Fruit fly (Drosophila melanogaster) Kc167 (cell line): ENCODE results near the gene Ppm1.

Experiments used
- h ChIP-seq: fragments of >200 bp; optimal IDR thresholded peaks from 3 replicates; lab custom pipeline; 2018; ENCODE audit warnings: missing external identifiers
- ttk ChIP-seq: sonication (Bioruptor generic); optimal IDR thresholded peaks from 2 replicates; lab custom pipeline; 2017; ENCODE audit warnings: missing external identifiers

DNA sequence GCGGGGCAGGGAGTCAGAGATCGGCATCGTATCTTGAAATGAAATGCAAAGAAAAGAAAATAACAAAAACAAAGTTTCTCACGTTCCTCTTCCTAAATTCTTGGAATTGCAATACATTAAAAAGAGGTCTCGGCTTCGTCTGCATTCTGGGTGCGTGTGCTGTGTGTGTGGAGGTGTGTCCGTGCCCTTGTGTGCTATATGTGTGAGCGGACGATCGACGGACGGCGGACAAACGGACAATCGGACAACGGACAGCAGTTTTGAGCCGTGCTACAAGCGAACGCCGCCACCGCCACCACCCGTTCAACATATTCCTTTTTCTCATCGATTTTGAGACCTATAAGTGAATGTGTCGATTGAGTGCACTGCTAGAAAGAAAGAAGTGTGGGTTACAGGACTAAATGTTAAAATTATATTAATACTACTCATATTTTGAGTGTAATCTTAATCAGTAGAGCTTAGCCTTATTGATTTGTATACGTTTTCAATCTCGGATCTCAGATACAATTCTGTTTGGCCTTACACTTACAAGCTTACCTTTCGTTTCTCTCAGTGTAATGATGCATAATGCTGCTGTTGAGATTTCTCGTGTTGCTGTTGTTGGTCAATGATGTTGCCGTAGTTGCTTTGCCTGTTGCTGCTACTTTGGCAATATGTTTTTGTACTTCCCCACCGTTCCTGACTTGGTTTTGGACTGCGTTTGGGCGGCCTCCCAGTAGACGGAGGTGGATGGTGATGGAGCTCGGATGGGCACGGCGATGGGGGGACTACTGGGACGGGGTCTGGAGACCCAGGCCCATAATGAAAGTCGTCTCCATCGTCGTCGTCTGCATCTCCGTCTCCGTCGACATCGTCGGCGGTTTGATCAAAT lies 40.2 kb downstream of the Ppm1 start:
- TF ChIP-seq h (lab: Kevin White, UChicago), result no peak
- TF ChIP-seq ttk (lab: Kevin White, UChicago), result no peak
